Worm (Caenorhabditis elegans) whole organism, young adult: ENCODE results near the gene H18N23.2.

Source experiments
- B0261.1 ChIP-seq: sonication (generic microtip); optimal IDR thresholded peaks from 2 replicates; lab custom pipeline; 2016; ENCODE audit warnings: mild to moderate bottlenecking, missing genetic modification characterization, moderate library complexity, missing compliant biosample characterization
- B0336.3 ChIP-seq: fragments of 200-800 bp; sonication (Bioruptor generic); IDR thresholded peaks from 2 replicates; pipeline ENCODE4 v1.3.6; 2022; ENCODE audit warnings: missing genetic modification characterization, missing compliant biosample characterization
- D2030.7 ChIP-seq: fragments of 200-800 bp; sonication (Bioruptor generic); IDR thresholded peaks from 2 replicates; pipeline ENCODE4 v1.3.6; 2022; ENCODE audit warnings: missing genetic modification reagents, missing genetic modification characterization, missing compliant biosample characterization
- F22D6.2 ChIP-seq: sonication (generic microtip); optimal IDR thresholded peaks from 2 replicates; lab custom pipeline; 2016; ENCODE audit warnings: mild to moderate bottlenecking, missing genetic modification characterization, missing compliant biosample characterization
- F33H1.4 ChIP-seq: fragments of 200-800 bp; sonication (Bioruptor generic); IDR thresholded peaks from 2 replicates; pipeline ENCODE4 v1.3.6; 2022; ENCODE audit warnings: missing genetic modification reagents, missing genetic modification characterization, missing compliant biosample characterization
- F39B2.1 ChIP-seq: fragments of 200-800 bp; sonication (Bioruptor generic); IDR thresholded peaks from 2 replicates; pipeline ENCODE4 v1.3.6; 2022; ENCODE audit warnings: missing genetic modification reagents, missing genetic modification characterization, missing compliant biosample characterization
- K11D2.4 ChIP-seq: fragments of 200-800 bp; sonication (Bioruptor generic); IDR thresholded peaks from 2 replicates; pipeline ENCODE4 v1.3.6; 2022; ENCODE audit warnings: missing genetic modification reagents, missing genetic modification characterization, missing compliant biosample characterization
- T07F8.4 ChIP-seq: sonication (generic microtip); optimal IDR thresholded peaks from 2 replicates; lab custom pipeline; 2016; ENCODE audit warnings: mild to moderate bottlenecking, missing genetic modification characterization, moderate library complexity, missing compliant biosample characterization
- Y56A3A.18 ChIP-seq: fragments of 200-800 bp; sonication (Bioruptor generic); IDR thresholded peaks from 2 replicates; pipeline ENCODE4 v1.3.6; 2022; ENCODE audit warnings: missing genetic modification reagents, missing genetic modification characterization, missing compliant biosample characterization
- Y95B8A.8 ChIP-seq: fragments of 200-800 bp; sonication (Bioruptor generic); IDR thresholded peaks from 2 replicates; pipeline ENCODE4 v1.3.6; 2022; ENCODE audit warnings: missing genetic modification reagents, missing genetic modification characterization, missing compliant biosample characterization
- aptf-2 ChIP-seq: fragments of 200-800 bp; sonication (Bioruptor generic); conservative IDR thresholded peaks from 2 replicates; pipeline ENCODE4 v1.3.6; 2022; ENCODE audit warnings: missing genetic modification reagents, missing genetic modification characterization, missing compliant biosample characterization
- attf-6 ChIP-seq: fragments of 200-800 bp; sonication (Bioruptor generic); IDR thresholded peaks from 2 replicates; pipeline ENCODE4 v1.3.6; 2022; ENCODE audit warnings: missing genetic modification reagents, missing genetic modification characterization, missing compliant biosample characterization
- cebp-1 ChIP-seq, 2 experiments: fragments of 200-800 bp in 1 of 2; sonication (Bioruptor generic) in 1 of 2; sonication (generic microtip) in 1 of 2; IDR thresholded peaks in 1 of 2; optimal IDR thresholded peaks in 1 of 2; 2 replicates each; pipeline versions ENCODE4 v1.3.6 to Lab custom; 2017 to 2022; ENCODE audit warnings: missing compliant biosample characterization in 2 of 2, missing genetic modification characterization in 2 of 2, mild to moderate bottlenecking in 1 of 2, missing genetic modification reagents in 1 of 2, moderate library complexity in 1 of 2
- ceh-100 ChIP-seq: fragments of 200-800 bp; sonication (Bioruptor generic); IDR thresholded peaks from 2 replicates; pipeline ENCODE4 v1.3.6; 2022; ENCODE audit warnings: missing genetic modification reagents, missing genetic modification characterization, missing compliant biosample characterization
- ceh-27 ChIP-seq: fragments of 200-800 bp; sonication (Bioruptor generic); optimal IDR thresholded peaks from 2 replicates; lab custom pipeline; 2018; ENCODE audit warnings: mild to moderate bottlenecking, missing genetic modification characterization, moderate library complexity, missing compliant biosample characterization
- ceh-79 ChIP-seq: sonication (generic microtip); optimal IDR thresholded peaks from 2 replicates; lab custom pipeline; 2017; ENCODE audit warnings: mild to moderate bottlenecking, missing genetic modification characterization, missing compliant biosample characterization
- die-1 ChIP-seq: sonication (generic microtip); optimal IDR thresholded peaks from 2 replicates; lab custom pipeline; 2016; ENCODE audit warnings: missing genotype, mild to moderate bottlenecking, missing genetic modification characterization, missing compliant biosample characterization
- dpff-1 ChIP-seq: sonication (generic microtip); optimal IDR thresholded peaks from 2 replicates; lab custom pipeline; 2017; ENCODE audit warnings: mild to moderate bottlenecking, missing genetic modification characterization, missing compliant biosample characterization
- efl-1 ChIP-seq: fragments of 150-350 bp; optimal IDR thresholded peaks from 2 replicates; lab custom pipeline; 2014; ENCODE audit warnings: missing biosample characterization, missing genetic modification reagents, missing genetic modification characterization
- egl-18 ChIP-seq: fragments of 200-800 bp; sonication (Bioruptor generic); IDR thresholded peaks from 2 replicates; pipeline ENCODE4 v1.3.6; 2022; ENCODE audit warnings: missing genetic modification reagents, missing genetic modification characterization, missing compliant biosample characterization
- egl-44 ChIP-seq: fragments of 200-800 bp; sonication (Bioruptor generic); IDR thresholded peaks from 2 replicates; pipeline ENCODE4 v1.3.6; 2022; ENCODE audit warnings: missing genetic modification reagents, missing genetic modification characterization, missing compliant biosample characterization
- ekl-4 ChIP-seq: fragments of 200-800 bp; sonication (Bioruptor generic); IDR thresholded peaks from 2 replicates; pipeline ENCODE4 v1.3.6; 2022; ENCODE audit warnings: missing genetic modification reagents, missing genetic modification characterization, missing compliant biosample characterization
- gei-17 ChIP-seq: fragments of 200-800 bp; sonication (Bioruptor generic); optimal IDR thresholded peaks from 2 replicates; lab custom pipeline; 2018; ENCODE audit warnings: mild to moderate bottlenecking, missing genetic modification characterization, missing compliant biosample characterization
- hlh-12 ChIP-seq: sonication (generic microtip); optimal IDR thresholded peaks from 2 replicates; lab custom pipeline; 2016; ENCODE audit warnings: missing genetic modification characterization, missing compliant biosample characterization
- hlh-26 ChIP-seq: fragments of 200-800 bp; sonication (Bioruptor generic); conservative IDR thresholded peaks from 2 replicates; pipeline ENCODE4 v1.3.6; 2022; ENCODE audit warnings: missing genetic modification reagents, missing genetic modification characterization, missing compliant biosample characterization
- let-607 ChIP-seq, 2 experiments: fragments of 200-800 bp in 1 of 2; sonication (Bioruptor generic) in 1 of 2; sonication (generic microtip) in 1 of 2; optimal IDR thresholded peaks; 2 replicates each; lab custom pipeline; 2016 to 2018; ENCODE audit warnings: mild to moderate bottlenecking in 2 of 2, missing compliant biosample characterization in 2 of 2, missing genetic modification characterization in 2 of 2, moderate library complexity in 2 of 2, missing genotype in 1 of 2
- lin-35 ChIP-seq, 3 experiments: fragments of 150-350 bp in 2 of 3; sonication (generic microtip) in 1 of 3; optimal IDR thresholded peaks; 2 replicates each; lab custom pipeline; 2014 to 2018; ENCODE audit warnings: missing biosample characterization in 3 of 3, missing genetic modification characterization in 3 of 3, missing genetic modification reagents in 3 of 3
- lsl-1 ChIP-seq: fragments of 200-800 bp; sonication (Bioruptor generic); optimal IDR thresholded peaks from 2 replicates; lab custom pipeline; 2018; ENCODE audit warnings: mild to moderate bottlenecking, missing genetic modification characterization, moderate library complexity, missing compliant biosample characterization
- mel-28 ChIP-seq: sonication (generic microtip); optimal IDR thresholded peaks from 2 replicates; lab custom pipeline; 2016; ENCODE audit warnings: borderline replicate concordance, mild to moderate bottlenecking, missing genetic modification characterization, missing compliant biosample characterization
- nfya-2 ChIP-seq: fragments of 200-800 bp; sonication (Bioruptor generic); IDR thresholded peaks from 2 replicates; pipeline ENCODE4 v1.3.6; 2022; ENCODE audit warnings: missing genetic modification reagents, missing genetic modification characterization, missing compliant biosample characterization
- nfyb-1 ChIP-seq: fragments of 200-800 bp; sonication (Bioruptor generic); IDR thresholded peaks from 2 replicates; pipeline ENCODE4 v1.3.6; 2022; ENCODE audit warnings: missing genetic modification reagents, missing genetic modification characterization, missing compliant biosample characterization
- nhr-80 ChIP-seq: sonication (generic microtip); optimal IDR thresholded peaks from 2 replicates; lab custom pipeline; 2016; ENCODE audit warnings: missing genetic modification characterization, missing compliant biosample characterization
- sdz-38 ChIP-seq: sonication (generic microtip); optimal IDR thresholded peaks from 2 replicates; lab custom pipeline; 2016; ENCODE audit warnings: missing genotype, missing genetic modification characterization, missing compliant biosample characterization
- snpc-1.1 ChIP-seq: sonication (generic microtip); optimal IDR thresholded peaks from 2 replicates; lab custom pipeline; 2017; ENCODE audit warnings: missing genetic modification characterization, mild to moderate bottlenecking, missing compliant biosample characterization, antibody characterized with exemption, moderate library complexity, missing genotype, missing genetic modification reagents; ENCODE audit not compliant: insufficient read depth
- somi-1 ChIP-seq: fragments of 200-800 bp; sonication (Bioruptor generic); optimal IDR thresholded peaks from 2 replicates; lab custom pipeline; 2018; ENCODE audit warnings: mild to moderate bottlenecking, missing genetic modification characterization, missing compliant biosample characterization
- zfh-2 ChIP-seq: fragments of 200-800 bp; sonication (Bioruptor generic); conservative IDR thresholded peaks from 2 replicates; pipeline ENCODE4 v1.3.6; 2022; ENCODE audit warnings: missing genetic modification reagents, missing genetic modification characterization, missing compliant biosample characterization
- ztf-26 ChIP-seq: sonication (generic microtip); optimal IDR thresholded peaks from 2 replicates; lab custom pipeline; 2017; ENCODE audit warnings: missing genetic modification characterization, missing compliant biosample characterization
- ztf-28 ChIP-seq: fragments of 200-800 bp; sonication (Bioruptor generic); IDR thresholded peaks from 2 replicates; pipeline ENCODE4 v1.3.6; 2022; ENCODE audit warnings: missing genetic modification reagents, missing genetic modification characterization, missing compliant biosample characterization

H18N23.2 gene

DNA sequence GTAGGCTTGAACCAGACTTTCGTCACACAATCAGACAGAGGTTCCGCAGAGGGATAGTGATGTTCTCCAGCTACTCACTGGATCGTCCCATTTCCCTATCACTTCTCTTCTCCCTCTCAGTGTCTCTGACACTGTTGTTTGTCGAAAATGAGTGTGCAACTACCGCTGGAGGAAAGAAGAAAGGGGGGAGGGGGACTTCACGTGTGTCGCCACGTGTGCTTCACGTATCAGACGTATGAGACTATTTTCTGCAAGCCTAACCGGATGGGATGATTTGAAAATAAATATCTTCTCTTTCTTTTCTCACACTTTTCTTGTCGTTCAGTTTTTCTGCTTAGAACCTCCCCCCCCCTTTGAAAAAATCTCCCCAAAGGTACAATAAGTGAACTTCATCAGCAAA, at the start of gene H18N23.2:
TSS of gene H18N23.2 (minus strand) at position 82 of the 400 bp plus-strand sequence.
- no peak for TF ChIP-seq zfh-2 (GFP tag; lab: Robert Waterston, UW)
- peak; percentile 52; the same call in 1 of the 2 replicates for TF ChIP-seq K11D2.4 (GFP tag; lab: Robert Waterston, UW)
- TF ChIP-seq F22D6.2 (tag; lab: Kevin White, UChicago) = peak; percentile 21
- no peak for TF ChIP-seq aptf-2
- peak; percentile 10 for TF ChIP-seq ceh-27 (GFP tag; lab: Kevin White, UChicago)
- no peak for TF ChIP-seq lsl-1 (GFP tag; lab: Kevin White, UChicago)
- TF ChIP-seq ztf-26 (tag; lab: Kevin White, UChicago) = peak; percentile 77
- peak; percentile 81 for TF ChIP-seq somi-1
- TF ChIP-seq sdz-38 (tag; lab: Kevin White, UChicago) = peak; percentile 4
- peak; percentile 19 for TF ChIP-seq nhr-80
- TF ChIP-seq egl-44 (GFP tag; lab: Robert Waterston, UW) = no peak
- TF ChIP-seq B0261.1 (tag; lab: Kevin White, UChicago) = no peak
- TF ChIP-seq, all 124 proteins: peak for 7

DNA sequence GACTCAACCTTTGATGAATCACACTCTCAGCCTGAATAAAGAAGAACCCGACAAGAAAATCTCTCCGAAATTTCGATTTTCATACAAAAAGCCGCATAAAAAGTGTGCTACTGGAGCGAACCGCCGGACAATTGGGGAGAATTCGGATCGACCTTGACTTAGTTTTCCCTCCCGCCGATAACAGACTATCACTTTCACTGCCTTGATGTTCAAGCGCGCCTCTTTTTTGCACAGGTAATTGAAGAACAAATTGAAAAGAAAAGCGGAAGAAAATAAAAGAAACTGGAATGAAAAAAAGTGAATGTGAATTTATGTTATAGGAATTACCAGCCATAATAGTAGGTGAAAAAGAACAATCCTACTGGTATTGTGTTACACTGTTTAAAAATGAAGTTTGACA, 45.3 kb upstream of the H18N23.2 start:
- no peak for TF ChIP-seq F33H1.4 (GFP tag; lab: Robert Waterston, UW)
- TF ChIP-seq attf-6 (GFP tag; lab: Robert Waterston, UW) = no peak
- no peak for TF ChIP-seq ztf-28 (GFP tag; lab: Robert Waterston, UW)
- no peak for TF ChIP-seq ceh-27 (GFP tag; lab: Kevin White, UChicago)
- no peak for TF ChIP-seq ceh-79 (tag; lab: Kevin White, UChicago)
- no peak for TF ChIP-seq nfya-2
- TF ChIP-seq F39B2.1 (GFP tag; lab: Robert Waterston, UW) = no peak
- TF ChIP-seq lin-35 (GFP tag; optimal IDR thresholded peaks at IDR 0.05; lab: Kevin White, UChicago) = no peak
- TF ChIP-seq ekl-4 (GFP tag; lab: Robert Waterston, UW) = no peak
- TF ChIP-seq nfyb-1 = no peak
- TF ChIP-seq mel-28 = no peak
- TF ChIP-seq D2030.7 (GFP tag; lab: Robert Waterston, UW) = no peak
- no peak for TF ChIP-seq zfh-2 (GFP tag; lab: Robert Waterston, UW)

DNA sequence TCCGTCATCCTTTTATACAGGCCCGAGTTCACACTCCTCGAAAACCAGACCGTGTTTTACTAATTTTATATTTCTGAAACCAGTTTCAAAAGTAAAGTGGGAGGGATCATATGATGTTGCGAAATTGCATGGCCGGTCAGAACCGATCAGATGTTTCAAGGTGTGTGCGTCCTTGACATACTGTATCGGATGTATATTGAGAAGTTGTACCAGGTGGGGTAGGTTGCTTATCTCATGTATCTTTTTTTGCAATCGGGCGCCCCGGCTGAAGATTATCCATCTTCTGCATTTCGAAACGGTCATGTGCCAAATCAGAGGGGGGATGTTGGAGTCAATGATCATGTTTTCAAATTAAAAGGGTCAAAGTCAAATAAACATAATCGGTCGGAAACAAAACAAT, 44.1 kb upstream of the H18N23.2 start, which contains the start of gene T23E7.6:
TSS of gene T23E7.6 (minus strand) at position 45 of the 400 bp plus-strand sequence.
- peak; percentile 8 for TF ChIP-seq ceh-27 (GFP tag; lab: Kevin White, UChicago)
- no peak for TF ChIP-seq Y95B8A.8 (GFP tag; lab: Robert Waterston, UW)
- peak; percentile 18; the same call in 1 of the 2 replicates for TF ChIP-seq cebp-1 (GFP tag; IDR thresholded peaks at IDR 0.05; lab: Robert Waterston, UW)
- TF ChIP-seq cebp-1 (tag; optimal IDR thresholded peaks at IDR 0.05; lab: Kevin White, UChicago) = peak; percentile 91

DNA sequence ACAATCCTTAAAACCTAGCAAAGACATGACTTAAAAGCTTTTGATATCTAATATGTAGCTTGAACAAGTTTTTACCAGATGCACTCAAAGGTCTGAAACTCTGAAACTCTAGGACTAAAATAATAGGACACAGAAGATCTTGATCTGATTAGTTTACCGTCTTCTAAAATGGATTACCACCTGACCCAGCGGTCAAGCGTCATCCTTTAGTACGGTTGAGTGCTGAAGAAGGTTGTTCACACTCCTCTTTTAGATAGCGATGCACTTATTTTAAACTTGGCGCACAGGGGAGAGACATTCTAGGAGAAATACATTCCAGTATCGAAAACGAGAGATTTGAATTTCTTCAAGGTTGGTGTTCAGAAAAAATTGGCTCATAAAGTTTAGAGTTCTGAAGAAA, 43.0 kb upstream of the H18N23.2 start:
- TF ChIP-seq let-607 (tag; optimal IDR thresholded peaks at IDR 0.05; lab: Kevin White, UChicago) (no peak), hlh-12 (tag; lab: Kevin White, UChicago) (no peak), ceh-100 (GFP tag; lab: Robert Waterston, UW) (no peak), egl-18 (GFP tag; lab: Robert Waterston, UW) (no peak), efl-1 (GFP tag; lab: Kevin White, UChicago) (no peak), hlh-26 (GFP tag; lab: Robert Waterston, UW) (no peak), sdz-38 (tag; lab: Kevin White, UChicago) (no peak), gei-17 (no peak), T07F8.4 (tag; lab: Kevin White, UChicago) (no peak), lsl-1 (GFP tag; lab: Kevin White, UChicago) (no peak), dpff-1 (no peak), B0336.3 (GFP tag; lab: Robert Waterston, UW) (no peak), Y56A3A.18 (GFP tag; lab: Robert Waterston, UW) (no peak), die-1 (tag; lab: Kevin White, UChicago) (no peak), snpc-1.1 (tag; lab: Kevin White, UChicago) (no peak), lin-35 (GFP tag; optimal IDR thresholded peaks at IDR 0.05; lab: Kevin White, UChicago) (no peak)
